Fruit fly (Drosophila melanogaster): ENCODE data around the gene CG13689.

The CG13689 gene

DNA sequence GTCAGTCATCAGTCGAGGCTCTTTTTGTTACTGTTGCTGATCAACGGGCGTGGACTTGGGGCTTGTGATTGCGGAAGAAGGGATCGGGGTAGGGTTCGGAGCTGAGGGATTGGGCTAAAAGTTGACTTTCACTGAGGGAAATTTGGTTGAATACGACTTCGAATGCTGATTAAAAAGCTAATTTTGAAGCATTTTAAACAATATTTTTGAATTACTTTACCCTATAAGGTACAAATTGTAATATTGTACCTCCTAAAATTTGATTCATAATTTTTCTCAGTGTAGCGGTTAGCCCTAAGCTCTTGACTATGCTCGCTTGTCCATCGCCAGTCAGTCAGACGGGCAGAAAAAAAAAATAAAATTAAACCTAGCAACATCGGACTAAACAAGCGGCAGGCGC is 43.9 kb downstream of the CG13689 start:
- peak; percentile 45 for TF ChIP-seq h (GFP tag; optimal IDR thresholded peaks at IDR 0.05)
- TF ChIP-seq Myc (optimal IDR thresholded peaks at IDR 0.05), result no peak
- TF ChIP-seq br (GFP tag; optimal IDR thresholded peaks at IDR 0.05), result peak; percentile 2
- no peak for TF ChIP-seq Hnf4 (GFP tag; optimal IDR thresholded peaks at IDR 0.05)
- no peak for TF ChIP-seq Sp1 (GFP tag; optimal IDR thresholded peaks at IDR 0.05)
- peak; percentile 22 for TF ChIP-seq ey (GFP tag; optimal IDR thresholded peaks at IDR 0.05)
- peak in 1 of 2 experiments; percentile 31 for TF ChIP-seq foxo (GFP tag; optimal IDR thresholded peaks at IDR 0.05)
- no peak for TF ChIP-seq OdsH (GFP tag; optimal IDR thresholded peaks at IDR 0.05)
- TF ChIP-seq Abd-B (GFP tag; optimal IDR thresholded peaks at IDR 0.05), result no peak
- no peak for TF ChIP-seq N (GFP tag; optimal IDR thresholded peaks at IDR 0.05)
- TF ChIP-seq CG32264 (GFP tag; optimal IDR thresholded peaks at IDR 0.05), result no peak
- no peak for TF ChIP-seq pan (optimal IDR thresholded peaks at IDR 0.05)
- peak; percentile 25 for TF ChIP-seq rgr (GFP tag; optimal IDR thresholded peaks at IDR 0.05)
- TF ChIP-seq jim (GFP tag; optimal IDR thresholded peaks at IDR 0.05), result no peak
- TF ChIP-seq CrebA (GFP tag; optimal IDR thresholded peaks at IDR 0.05; ENCODE audit: borderline replicate concordance), result no peak
- no peak for TF ChIP-seq Dif (GFP tag; optimal IDR thresholded peaks at IDR 0.05; ENCODE audit: partially characterized antibody)
- TF ChIP-seq fru (GFP tag; optimal IDR thresholded peaks at IDR 0.05), result peak; percentile 50
- no peak for TF ChIP-seq sv (GFP tag; optimal IDR thresholded peaks at IDR 0.05)

dm6 chr2L:647592-647991 is 45.0 kb downstream of the CG13689 start:
- TF ChIP-seq foxo (GFP tag; optimal IDR thresholded peaks at IDR 0.05), result no peak
- no peak for TF ChIP-seq Dif (GFP tag; optimal IDR thresholded peaks at IDR 0.05; ENCODE audit: partially characterized antibody)
- TF ChIP-seq pan (optimal IDR thresholded peaks at IDR 0.05), result no peak
- TF ChIP-seq dmrt93B (GFP tag; optimal IDR thresholded peaks at IDR 0.05), result no peak
- TF ChIP-seq Sp1 (GFP tag; optimal IDR thresholded peaks at IDR 0.05), result no peak
- no peak for TF ChIP-seq h (GFP tag; optimal IDR thresholded peaks at IDR 0.05)
- TF ChIP-seq N (GFP tag; optimal IDR thresholded peaks at IDR 0.05), result no peak
- no peak for TF ChIP-seq dl (GFP tag; optimal IDR thresholded peaks at IDR 0.05; ENCODE audit: insufficient read depth in 1 of 2, partially characterized antibody in 2 of 2)
- no peak for TF ChIP-seq woc (GFP tag; optimal IDR thresholded peaks at IDR 0.05)
- TF ChIP-seq Hr83 (GFP tag; optimal IDR thresholded peaks at IDR 0.05; ENCODE audit: poor library complexity, severe bottlenecking), result no peak
- TF ChIP-seq CrebA (GFP tag; optimal IDR thresholded peaks at IDR 0.05; ENCODE audit: borderline replicate concordance), result no peak
- TF ChIP-seq Dfd (GFP tag; optimal IDR thresholded peaks at IDR 0.05), result no peak
- no peak for TF ChIP-seq OdsH (GFP tag; optimal IDR thresholded peaks at IDR 0.05)
- no peak for TF ChIP-seq Vsx2 (GFP tag; optimal IDR thresholded peaks at IDR 0.05; ENCODE audit: partially characterized antibody)
- TF ChIP-seq Mio (GFP tag; optimal IDR thresholded peaks at IDR 0.05), result no peak
- no peak for TF ChIP-seq sage (GFP tag; optimal IDR thresholded peaks at IDR 0.05)
- TF ChIP-seq usp (GFP tag; optimal IDR thresholded peaks at IDR 0.05), result no peak
- no peak for TF ChIP-seq jim (GFP tag; optimal IDR thresholded peaks at IDR 0.05)

DNA sequence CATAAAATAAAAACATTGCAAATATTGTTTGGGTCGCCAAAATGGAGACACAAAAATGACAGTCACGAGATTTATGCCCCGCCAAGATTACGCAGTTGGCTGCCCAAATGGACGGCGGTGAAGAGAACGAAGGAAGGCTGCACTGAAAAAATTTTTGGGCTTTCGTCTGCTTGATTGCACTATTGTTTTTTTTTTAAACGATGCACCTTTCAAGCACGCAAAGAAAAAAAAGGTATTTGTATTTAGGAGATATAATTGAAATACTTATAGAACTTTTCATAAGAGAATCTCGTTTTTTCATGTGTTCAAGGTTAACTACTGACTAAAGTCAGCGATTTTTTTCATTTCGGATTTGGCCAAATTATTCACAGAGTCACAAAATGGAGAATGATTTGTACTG is 48.3 kb downstream of the CG13689 start:
- TF ChIP-seq fru (GFP tag; optimal IDR thresholded peaks at IDR 0.05) (peak; percentile 82), Sp1 (GFP tag; optimal IDR thresholded peaks at IDR 0.05) (peak; percentile 70), brk (GFP tag; optimal IDR thresholded peaks at IDR 0.05) (peak; percentile 45), lola (GFP tag; optimal IDR thresholded peaks at IDR 0.05) (no peak), psq (GFP tag; optimal IDR thresholded peaks at IDR 0.05) (peak; percentile 61), HLH106 (tag; optimal IDR thresholded peaks at IDR 0.05) (peak; percentile 37), Dif (GFP tag; optimal IDR thresholded peaks at IDR 0.05; ENCODE audit: partially characterized antibody) (no peak), sv (GFP tag; optimal IDR thresholded peaks at IDR 0.05) (no peak), Jra (GFP tag; optimal IDR thresholded peaks at IDR 0.05) (peak; percentile 33), dmrt93B (GFP tag; optimal IDR thresholded peaks at IDR 0.05) (peak; percentile 58), pan (optimal IDR thresholded peaks at IDR 0.05) (no peak), rgr (GFP tag; optimal IDR thresholded peaks at IDR 0.05) (peak; percentile 72), CG32264 (GFP tag; optimal IDR thresholded peaks at IDR 0.05) (no peak), OdsH (GFP tag; optimal IDR thresholded peaks at IDR 0.05) (peak; percentile 78), usp (GFP tag; optimal IDR thresholded peaks at IDR 0.05) (no peak), foxo (GFP tag; optimal IDR thresholded peaks at IDR 0.05) (peak in 1 of 2 experiments; percentile 83), Dfd (GFP tag; optimal IDR thresholded peaks at IDR 0.05) (no peak), ey (GFP tag; optimal IDR thresholded peaks at IDR 0.05) (peak; percentile 80), Hnf4 (GFP tag; optimal IDR thresholded peaks at IDR 0.05) (peak; percentile 66), GATAd (GFP tag; optimal IDR thresholded peaks at IDR 0.05) (no peak), h (GFP tag; optimal IDR thresholded peaks at IDR 0.05) (peak; percentile 68), woc (GFP tag; optimal IDR thresholded peaks at IDR 0.05) (peak; percentile 83), jim (GFP tag; optimal IDR thresholded peaks at IDR 0.05) (no peak), br (GFP tag; optimal IDR thresholded peaks at IDR 0.05) (peak; percentile 77)
